Fruit fly (Drosophila melanogaster): ENCODE results near the gene Gr93b.
A peak's percentile ranks its signal among the peaks of the same experiment; 100 is the strongest.

- no peak for TF ChIP-seq CG14655 (GFP tag; optimal IDR thresholded peaks at IDR 0.05)
- TF ChIP-seq EcR (GFP tag; optimal IDR thresholded peaks at IDR 0.05), result peak; percentile 15
- TF ChIP-seq CG8159 (tag; optimal IDR thresholded peaks at IDR 0.05), result no peak
- no peak for TF ChIP-seq D1 (tag; optimal IDR thresholded peaks at IDR 0.05)
- no peak for TF ChIP-seq CG10348 (GFP tag; IDR thresholded peaks at IDR 0.05)
- TF ChIP-seq CG9948 (tag; optimal IDR thresholded peaks at IDR 0.05), result no peak
- TF ChIP-seq CG32121 (GFP tag; IDR thresholded peaks at IDR 0.05), result no peak
- TF ChIP-seq CG8301 (tag; optimal IDR thresholded peaks at IDR 0.05), result no peak
- TF ChIP-seq CG17806 (tag; optimal IDR thresholded peaks at IDR 0.05), result no peak
- TF ChIP-seq fd96Ca (GFP tag; IDR thresholded peaks at IDR 0.05), result no peak
- TF ChIP-seq Pif1B (GFP tag; optimal IDR thresholded peaks at IDR 0.05), result no peak
- TF ChIP-seq CG34367 (tag; optimal IDR thresholded peaks at IDR 0.05), result no peak
Observed at dm6 chr3R:21821684-21822561, 21.6 kb downstream of the Gr93b start.

Measured in whole organism, pupa.